Fruit fly (Drosophila melanogaster) whole organism: ENCODE results near the gene CG42238.

ENCODE experiments used
- CG8478 ChIP-seq: fragments of >200 bp; optimal IDR thresholded peaks from 2 replicates; lab custom pipeline; 2018; ENCODE audit warnings: inconsistent platforms
- Dll ChIP-seq: fragments of >200 bp; optimal IDR thresholded peaks from 2 replicates; lab custom pipeline; 2017
- EcR ChIP-seq, 2 experiments: fragments of >200 bp; optimal IDR thresholded peaks; 2 replicates each; lab custom pipeline; 2017; ENCODE audit warnings: missing biosample characterization in 2 of 2, missing genetic modification characterization in 2 of 2, missing genetic modification reagents in 2 of 2
- pan ChIP-seq: fragments of >200 bp; optimal IDR thresholded peaks from 2 replicates; lab custom pipeline; 2017
- psq ChIP-seq: fragments of >200 bp; optimal IDR thresholded peaks from 2 replicates; lab custom pipeline; 2017
- usp ChIP-seq: fragments of >200 bp; optimal IDR thresholded peaks from 2 replicates; lab custom pipeline; 2017; ENCODE audit warnings: missing biosample characterization, missing genetic modification characterization, mixed read lengths

Gene CG42238

DNA sequence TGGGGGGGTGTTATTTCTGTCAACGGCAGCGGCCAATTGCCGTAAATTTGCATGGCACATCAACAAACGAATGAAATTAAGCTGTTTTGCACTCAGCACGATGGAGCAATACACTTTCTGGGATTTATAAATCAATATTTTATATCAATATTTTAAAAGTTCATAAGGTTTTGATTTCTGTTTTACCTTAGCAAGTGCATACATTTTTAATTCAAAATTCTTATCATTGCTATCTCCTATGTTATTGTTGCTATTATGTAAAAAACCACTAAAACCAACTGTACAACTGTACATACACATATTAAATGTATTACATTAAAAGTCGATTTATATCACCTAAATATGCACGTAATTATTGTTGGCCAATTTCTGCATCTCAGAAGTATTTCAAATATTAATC is 111.2 kb downstream of the CG42238 start:
- TF ChIP-seq pan (lab: Kevin White, UChicago), result no peak
- no peak for TF ChIP-seq usp (GFP tag; lab: Kevin White, UChicago)
- TF ChIP-seq EcR (GFP tag; optimal IDR thresholded peaks at IDR 0.05; lab: Kevin White, UChicago), result no peak
- no peak for TF ChIP-seq CG8478
- TF ChIP-seq Dll (lab: Kevin White, UChicago), result no peak
- TF ChIP-seq psq (lab: Kevin White, UChicago), result no peak

DNA sequence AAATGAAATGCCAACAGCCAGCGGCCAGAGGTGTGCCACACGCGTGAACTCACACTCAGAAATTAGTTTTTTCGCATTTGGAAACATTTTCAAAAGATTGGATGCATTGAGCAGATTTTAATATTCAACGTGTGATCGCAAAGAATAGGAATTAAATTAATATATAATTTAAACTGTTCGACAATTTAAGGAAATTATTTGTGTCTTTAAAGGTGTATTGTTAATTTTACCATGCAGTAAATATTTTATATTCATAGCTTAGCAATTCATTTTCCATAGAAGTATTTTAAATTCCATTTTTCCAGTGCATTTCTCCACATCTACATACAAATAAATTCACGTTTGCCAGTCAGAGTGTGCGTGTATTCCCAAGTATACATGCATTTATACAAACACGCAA is 112.3 kb downstream of the CG42238 start:
- TF ChIP-seq Dll (lab: Kevin White, UChicago), result no peak
- TF ChIP-seq usp (GFP tag; lab: Kevin White, UChicago), result no peak
- no peak for TF ChIP-seq pan (lab: Kevin White, UChicago)
- no peak for TF ChIP-seq psq (lab: Kevin White, UChicago)
- no peak for TF ChIP-seq CG8478
- no peak for TF ChIP-seq EcR (GFP tag; optimal IDR thresholded peaks at IDR 0.05; lab: Kevin White, UChicago)

DNA sequence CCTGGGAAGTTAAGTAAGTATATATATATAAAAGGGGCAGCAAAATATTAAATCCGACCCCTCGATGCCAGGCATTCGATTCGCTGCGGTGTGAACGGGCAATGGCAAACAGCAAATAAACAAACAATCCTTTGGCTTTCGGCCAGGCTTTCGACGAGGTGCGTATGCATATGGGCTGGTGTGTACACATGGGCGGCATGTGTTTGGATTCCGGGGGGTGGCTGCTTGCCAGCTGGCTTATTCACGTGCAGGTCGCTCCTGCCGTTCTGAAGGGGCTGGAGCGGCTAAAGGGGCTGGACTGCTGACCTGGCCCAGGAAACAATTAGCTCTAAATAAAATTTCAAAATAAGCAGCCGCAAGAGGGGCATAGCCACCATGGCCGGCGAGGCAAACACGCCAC is 114.6 kb downstream of the CG42238 start:
- TF ChIP-seq usp (GFP tag; lab: Kevin White, UChicago) (no peak), Dll (lab: Kevin White, UChicago) (no peak), pan (lab: Kevin White, UChicago) (no peak), EcR (GFP tag; optimal IDR thresholded peaks at IDR 0.05; lab: Kevin White, UChicago) (no peak), CG8478 (no peak), psq (lab: Kevin White, UChicago) (no peak)

DNA sequence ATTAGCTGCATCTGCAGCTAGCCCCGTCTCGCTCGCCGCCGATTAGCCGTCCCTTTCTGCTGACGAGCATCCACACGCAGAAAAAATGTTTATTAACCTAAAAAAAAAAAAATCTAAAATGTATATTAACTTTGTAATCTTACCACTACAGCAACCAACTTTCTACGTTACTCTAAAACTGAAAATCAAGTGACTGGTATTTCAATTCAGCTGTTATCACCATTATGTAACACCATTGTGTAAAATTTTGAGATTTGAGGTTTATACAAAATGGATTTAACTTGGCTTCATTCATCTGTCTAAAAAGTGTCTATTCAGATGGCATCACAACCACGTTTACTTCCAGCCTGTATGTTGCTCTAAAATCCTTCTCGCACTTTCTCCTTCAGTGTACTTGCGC is 115.5 kb downstream of the CG42238 start:
- TF ChIP-seq psq (lab: Kevin White, UChicago) (no peak), EcR (GFP tag; optimal IDR thresholded peaks at IDR 0.05; lab: Kevin White, UChicago) (no peak)

DNA sequence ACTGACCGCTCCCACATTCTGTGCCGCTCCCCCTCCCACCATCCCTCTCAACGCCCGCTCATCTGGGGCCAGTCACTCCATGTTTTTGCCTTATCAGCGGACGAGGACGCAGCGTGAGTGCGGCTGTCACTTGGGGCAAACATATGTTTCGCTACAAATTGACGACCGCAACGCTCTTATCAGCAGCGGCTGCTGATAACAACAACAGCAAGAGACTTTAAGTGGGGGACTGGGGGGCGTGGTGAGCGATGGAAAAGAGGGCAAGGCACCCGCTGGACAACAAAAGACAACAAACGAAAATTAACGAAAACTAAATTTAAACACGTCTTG is 115.9 kb downstream of the CG42238 start:
- TF ChIP-seq Dll (lab: Kevin White, UChicago) (no peak), pan (lab: Kevin White, UChicago) (no peak), EcR (GFP tag; optimal IDR thresholded peaks at IDR 0.05; lab: Kevin White, UChicago) (peak; percentile 58 to 79)

DNA sequence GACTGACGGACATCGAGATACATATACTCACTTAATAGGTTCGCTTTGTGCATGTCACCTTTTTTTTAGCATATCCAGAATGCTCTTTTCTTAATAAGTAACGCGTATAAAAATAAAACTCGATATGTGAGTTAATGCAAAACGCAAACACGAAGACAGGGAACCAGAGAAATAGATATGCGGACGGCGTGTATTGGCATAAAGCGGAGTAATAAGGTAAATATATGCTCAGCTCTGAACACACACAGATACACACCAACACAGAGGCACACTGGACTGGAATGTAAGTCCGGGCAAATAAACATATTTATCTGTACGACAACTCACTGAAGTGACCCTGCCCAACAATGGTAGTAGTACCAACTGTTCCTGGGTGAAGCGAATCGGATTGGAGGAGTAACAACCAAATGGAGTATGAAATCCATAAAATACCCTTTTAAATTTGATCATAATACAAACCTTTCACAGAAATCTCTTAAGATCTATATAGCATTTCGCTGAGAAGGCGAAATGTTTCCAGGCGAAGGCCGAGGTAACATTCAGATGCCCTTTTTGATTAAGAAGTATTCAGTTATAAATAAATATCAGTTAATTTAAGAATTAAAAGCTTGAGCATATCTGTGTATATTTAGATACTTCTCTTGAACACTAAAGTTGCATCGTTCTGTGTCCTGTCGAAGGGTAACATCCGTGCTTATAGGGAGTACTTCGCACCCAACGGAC is 116.5 kb downstream of the CG42238 start:
- TF ChIP-seq CG8478 (no peak), pan (lab: Kevin White, UChicago) (no peak), EcR (GFP tag; optimal IDR thresholded peaks at IDR 0.05; lab: Kevin White, UChicago) (no peak), Dll (lab: Kevin White, UChicago) (no peak), usp (GFP tag; lab: Kevin White, UChicago) (no peak), psq (lab: Kevin White, UChicago) (no peak)

DNA sequence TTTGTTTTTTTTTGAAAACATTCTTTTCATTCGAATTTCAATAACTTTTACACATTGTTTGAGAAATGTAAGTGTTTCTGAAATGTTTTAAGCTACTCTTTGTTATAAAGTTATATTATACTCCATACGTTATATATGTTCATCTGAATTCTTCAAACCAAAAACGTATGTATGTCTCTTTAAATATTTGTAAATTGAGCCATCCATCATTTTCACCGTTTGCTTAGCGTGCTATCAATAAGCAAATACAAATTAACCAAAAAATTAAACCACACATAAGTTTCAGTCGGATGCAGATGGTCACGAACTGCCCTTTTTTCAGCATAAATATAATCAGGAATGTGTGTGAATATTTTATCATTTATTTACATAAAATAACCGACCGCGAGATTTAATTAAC is 117.3 kb downstream of the CG42238 start:
- no peak for TF ChIP-seq Dll (lab: Kevin White, UChicago)

DNA sequence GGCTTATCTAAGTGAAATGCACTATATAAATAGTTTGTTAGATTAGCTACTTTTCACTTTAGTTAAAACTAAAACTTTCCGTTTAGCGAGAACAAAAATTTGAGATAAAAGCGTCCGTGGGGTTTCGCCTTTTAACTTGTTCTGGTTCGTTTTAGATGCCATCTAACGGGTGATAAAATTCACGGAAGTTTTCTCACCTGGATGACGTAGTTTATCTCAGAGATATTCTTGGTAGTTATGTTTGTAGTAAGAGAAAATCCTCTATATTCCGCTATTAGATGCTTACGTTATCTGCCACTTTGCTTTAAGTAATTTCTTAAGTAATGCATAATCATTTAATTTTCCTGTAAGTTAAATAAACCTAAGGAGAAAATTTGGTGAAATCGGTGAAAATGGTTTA is 118.0 kb downstream of the CG42238 start, which contains the start of gene CG9270:
Gene CG9270 (minus strand): TSS at position 101 of the 400 bp plus-strand sequence.
- no peak for TF ChIP-seq psq (lab: Kevin White, UChicago)

DNA sequence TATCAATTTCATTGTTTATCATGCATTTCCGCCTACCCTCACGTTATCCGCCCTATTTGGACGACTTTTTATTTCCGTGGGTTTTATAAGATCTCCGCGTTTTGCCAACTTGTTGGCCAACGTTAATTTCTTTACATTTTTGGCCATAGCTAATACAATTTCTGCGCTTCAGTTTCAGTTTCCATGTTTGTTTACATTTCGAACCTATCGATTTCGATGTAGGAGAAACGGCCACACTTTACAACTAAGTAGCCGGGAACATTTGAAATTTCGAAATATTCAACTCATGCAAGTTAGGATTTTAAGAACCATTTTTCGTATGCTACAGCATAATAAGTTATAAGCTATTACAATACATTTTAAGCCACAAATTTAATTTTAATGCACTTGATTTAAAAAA is 124.3 kb downstream of the CG42238 start, which contains the start of gene Nthl1:
Gene Nthl1 (minus strand): TSS at position 208 of the 400 bp plus-strand sequence.
- no peak for TF ChIP-seq usp (GFP tag; lab: Kevin White, UChicago)
- no peak for TF ChIP-seq EcR (GFP tag; optimal IDR thresholded peaks at IDR 0.05; lab: Kevin White, UChicago)
- no peak for TF ChIP-seq pan (lab: Kevin White, UChicago)
- TF ChIP-seq CG8478, result no peak
- no peak for TF ChIP-seq Dll (lab: Kevin White, UChicago)
- no peak for TF ChIP-seq psq (lab: Kevin White, UChicago)

DNA sequence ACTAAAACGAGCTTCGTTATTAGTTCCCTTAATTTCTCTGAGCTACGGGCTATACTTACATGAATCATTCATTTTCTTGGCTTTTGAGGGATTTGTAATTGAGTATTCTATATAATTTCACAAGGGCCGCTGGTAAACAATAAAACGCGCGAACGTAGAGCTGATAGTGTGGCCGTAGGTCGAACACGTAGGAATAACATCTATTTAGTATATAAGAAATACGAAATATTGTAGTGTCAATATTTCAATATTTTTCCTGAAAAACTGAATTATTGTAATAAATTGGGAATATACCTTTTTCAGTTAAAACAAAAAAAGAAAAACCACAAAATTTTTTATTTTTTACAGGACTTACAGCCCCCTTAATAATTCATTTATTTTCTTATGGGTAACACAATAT is 126.0 kb downstream of the CG42238 start, which contains the start of gene RPA2:
Gene RPA2 (minus strand): TSS at position 173 of the 400 bp plus-strand sequence.
- TF ChIP-seq pan (lab: Kevin White, UChicago), result no peak
- TF ChIP-seq usp (GFP tag; lab: Kevin White, UChicago), result no peak
- no peak for TF ChIP-seq EcR (GFP tag; optimal IDR thresholded peaks at IDR 0.05; lab: Kevin White, UChicago)
- no peak for TF ChIP-seq CG8478
- no peak for TF ChIP-seq psq (lab: Kevin White, UChicago)
- no peak for TF ChIP-seq Dll (lab: Kevin White, UChicago)

DNA sequence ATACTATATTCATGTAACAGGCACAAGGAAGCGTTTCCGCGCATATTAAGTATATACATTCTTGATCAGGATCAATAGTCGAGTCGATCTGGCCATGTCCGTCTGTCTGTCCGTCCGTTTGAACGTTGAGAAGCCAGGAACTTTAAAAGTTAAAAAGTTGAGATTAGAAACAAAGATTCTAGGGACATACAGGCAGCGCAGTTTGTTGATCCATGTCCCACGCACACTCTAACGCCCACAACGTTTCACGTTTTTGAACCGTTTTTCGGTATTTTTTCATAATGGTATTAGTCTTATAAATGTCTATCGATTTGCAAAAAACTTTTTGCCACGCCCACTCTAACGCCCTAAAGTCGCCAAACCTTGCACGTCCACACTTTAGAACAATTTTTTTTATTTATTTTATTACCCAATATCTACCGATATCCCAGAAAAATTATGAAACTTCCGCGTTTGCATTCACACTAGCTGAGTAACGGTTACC is 128.8 kb downstream of the CG42238 start:
- no peak for TF ChIP-seq CG8478
- TF ChIP-seq EcR (GFP tag; optimal IDR thresholded peaks at IDR 0.05; lab: Kevin White, UChicago), result no peak
- TF ChIP-seq Dll (lab: Kevin White, UChicago), result no peak
- no peak for TF ChIP-seq psq (lab: Kevin White, UChicago)
- no peak for TF ChIP-seq pan (lab: Kevin White, UChicago)
- TF ChIP-seq usp (GFP tag; lab: Kevin White, UChicago), result no peak

DNA sequence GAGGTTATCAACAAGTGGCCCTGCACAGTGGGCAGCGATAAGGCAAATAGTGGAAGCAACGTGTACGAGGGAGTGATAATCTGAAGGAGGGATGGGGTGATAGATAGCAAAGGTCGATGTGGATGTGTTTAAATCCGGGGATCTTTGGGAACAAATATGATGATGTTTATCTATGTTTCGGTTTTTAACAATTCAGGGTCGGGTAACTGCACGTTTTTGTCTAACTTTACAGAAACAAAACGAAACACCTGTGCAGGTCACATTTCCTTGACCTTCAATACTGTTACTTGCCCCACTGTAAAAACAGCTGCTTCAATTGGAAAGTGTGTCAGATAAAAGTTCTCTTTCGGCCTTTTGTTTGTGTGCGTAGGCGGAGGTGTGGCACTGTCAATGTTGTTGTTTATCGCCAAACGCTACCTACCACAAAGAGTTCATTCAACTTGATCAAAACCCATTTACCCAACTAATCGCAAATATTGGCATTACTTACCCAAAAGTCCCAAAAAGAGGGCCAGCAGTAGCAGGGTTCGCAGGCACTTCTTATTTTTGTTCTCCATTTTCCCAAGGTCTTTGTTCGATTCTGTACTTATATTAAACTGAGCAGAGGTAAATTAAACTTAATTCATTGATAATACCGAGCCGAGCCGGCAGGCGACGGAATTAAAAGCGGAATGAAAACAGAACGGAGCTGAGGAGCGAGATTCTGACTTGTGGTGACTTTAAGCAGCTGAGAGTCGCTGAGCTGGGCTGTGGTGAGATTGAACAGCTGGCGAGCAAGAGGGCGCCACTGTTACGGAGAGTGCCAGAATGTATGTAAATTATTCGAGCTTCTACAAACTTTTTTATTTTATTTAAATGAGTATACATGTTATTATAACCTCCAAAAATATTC is 129.5 kb downstream of the CG42238 start, which contains the start of gene Mtp:
Gene Mtp (minus strand): TSS at position 681 of the 892 bp plus-strand sequence.
- TF ChIP-seq psq (lab: Kevin White, UChicago) (no peak), usp (GFP tag; lab: Kevin White, UChicago) (no peak), EcR (GFP tag; optimal IDR thresholded peaks at IDR 0.05; lab: Kevin White, UChicago) (peak; percentile 57 to 58), pan (lab: Kevin White, UChicago) (no peak), Dll (lab: Kevin White, UChicago) (no peak)
